Worm (Caenorhabditis elegans) whole organism, late embryonic: ENCODE results near the gene T05A7.3.

ENCODE experiments used
- C08G9.2 ChIP-seq: sonication (generic microtip); optimal IDR thresholded peaks from 2 replicates; lab custom pipeline; 2016; ENCODE audit warnings: mild to moderate bottlenecking, missing genetic modification characterization, moderate library complexity, missing compliant biosample characterization
- C38D4.7 ChIP-seq: fragments of 200-800 bp; sonication (Bioruptor generic); optimal IDR thresholded peaks from 2 replicates; lab custom pipeline; 2018; ENCODE audit warnings: mild to moderate bottlenecking, missing genetic modification characterization, moderate library complexity, missing compliant biosample characterization
- F13H6.1 ChIP-seq: sonication (generic microtip); optimal IDR thresholded peaks from 2 replicates; lab custom pipeline; 2016; ENCODE audit warnings: missing genetic modification characterization, missing compliant biosample characterization
- K09A11.1 ChIP-seq: sonication (generic microtip); optimal IDR thresholded peaks from 2 replicates; lab custom pipeline; 2017; ENCODE audit warnings: antibody characterized with exemption, mild to moderate bottlenecking, missing genetic modification characterization, missing compliant biosample characterization; ENCODE audit not compliant: insufficient read depth
- T23F11.4 ChIP-seq: fragments of 200-800 bp; sonication (Bioruptor generic); optimal IDR thresholded peaks from 2 replicates; lab custom pipeline; 2018; ENCODE audit warnings: mild to moderate bottlenecking, missing genetic modification characterization, missing compliant biosample characterization
- Y22D7AL.16 ChIP-seq: sonication (generic microtip); optimal IDR thresholded peaks from 2 replicates; lab custom pipeline; 2016; ENCODE audit warnings: missing genetic modification characterization, missing compliant biosample characterization
- ceh-14 ChIP-seq: sonication (generic microtip); optimal IDR thresholded peaks from 2 replicates; lab custom pipeline; 2016; ENCODE audit warnings: missing genotype, missing genetic modification characterization, missing compliant biosample characterization
- ceh-18 ChIP-seq: sonication (generic microtip); optimal IDR thresholded peaks from 2 replicates; lab custom pipeline; 2016; ENCODE audit warnings: missing genetic modification characterization, missing compliant biosample characterization
- ceh-19 ChIP-seq: fragments of 200-800 bp; sonication (Bioruptor generic); optimal IDR thresholded peaks from 2 replicates; lab custom pipeline; 2018; ENCODE audit warnings: mild to moderate bottlenecking, missing genetic modification characterization, missing compliant biosample characterization
- ceh-2 ChIP-seq: sonication (generic microtip); optimal IDR thresholded peaks from 2 replicates; lab custom pipeline; 2016; ENCODE audit warnings: missing genotype, missing genetic modification characterization, missing compliant biosample characterization
- ceh-31 ChIP-seq: sonication (generic microtip); optimal IDR thresholded peaks from 2 replicates; lab custom pipeline; 2016; ENCODE audit warnings: missing genetic modification characterization, missing compliant biosample characterization
- ceh-34 ChIP-seq: sonication (generic microtip); optimal IDR thresholded peaks from 2 replicates; lab custom pipeline; 2016; ENCODE audit warnings: mild to moderate bottlenecking, missing genetic modification characterization, missing compliant biosample characterization
- ceh-48 ChIP-seq: sonication (generic microtip); optimal IDR thresholded peaks from 2 replicates; lab custom pipeline; 2016; ENCODE audit warnings: missing genetic modification characterization, inconsistent platforms, missing compliant biosample characterization
- ceh-6 ChIP-seq: fragments of 200-800 bp; sonication (Bioruptor generic); optimal IDR thresholded peaks from 2 replicates; lab custom pipeline; 2018; ENCODE audit warnings: mild to moderate bottlenecking, missing genetic modification characterization, missing compliant biosample characterization
- che-1 ChIP-seq: sonication (generic microtip); optimal IDR thresholded peaks from 2 replicates; lab custom pipeline; 2016; ENCODE audit warnings: mild to moderate bottlenecking, missing genetic modification characterization, missing compliant biosample characterization
- dmd-4 ChIP-seq: sonication (generic microtip); optimal IDR thresholded peaks from 2 replicates; lab custom pipeline; 2016; ENCODE audit warnings: borderline replicate concordance, missing genetic modification characterization, missing compliant biosample characterization
- ets-4 ChIP-seq: sonication (generic microtip); optimal IDR thresholded peaks from 2 replicates; lab custom pipeline; 2016; ENCODE audit warnings: missing genetic modification characterization, missing compliant biosample characterization
- eyg-1 ChIP-seq: sonication (generic microtip); optimal IDR thresholded peaks from 2 replicates; lab custom pipeline; 2016; ENCODE audit warnings: missing genotype, missing genetic modification characterization, missing compliant biosample characterization
- fax-1 ChIP-seq: sonication (generic microtip); optimal IDR thresholded peaks from 2 replicates; lab custom pipeline; 2016; ENCODE audit warnings: missing genotype, missing genetic modification characterization, missing compliant biosample characterization
- fkh-6 ChIP-seq: sonication (generic microtip); optimal IDR thresholded peaks from 2 replicates; lab custom pipeline; 2016; ENCODE audit warnings: missing genetic modification characterization, missing compliant biosample characterization
- gmeb-2 ChIP-seq: sonication (generic microtip); optimal IDR thresholded peaks from 2 replicates; lab custom pipeline; 2016; ENCODE audit warnings: missing genetic modification characterization, inconsistent platforms, missing compliant biosample characterization
- hlh-8 ChIP-seq: sonication (generic microtip); optimal IDR thresholded peaks from 2 replicates; lab custom pipeline; 2016; ENCODE audit warnings: missing genotype, missing genetic modification characterization, missing compliant biosample characterization
- lim-6 ChIP-seq: sonication (generic microtip); optimal IDR thresholded peaks from 2 replicates; lab custom pipeline; 2016; ENCODE audit warnings: missing genetic modification characterization, missing compliant biosample characterization
- lin-11 ChIP-seq: fragments of 200-800 bp; sonication (Bioruptor generic); optimal IDR thresholded peaks from 2 replicates; lab custom pipeline; 2018; ENCODE audit warnings: mild to moderate bottlenecking, missing genetic modification characterization, missing compliant biosample characterization
- nfya-1 ChIP-seq: sonication (generic microtip); optimal IDR thresholded peaks from 2 replicates; lab custom pipeline; 2017; ENCODE audit warnings: missing genetic modification characterization, mild to moderate bottlenecking, missing compliant biosample characterization, antibody characterized with exemption, moderate library complexity
- pat-9 ChIP-seq: fragments of 200-800 bp; sonication (Bioruptor generic); optimal IDR thresholded peaks from 2 replicates; lab custom pipeline; 2018; ENCODE audit warnings: mild to moderate bottlenecking, missing genetic modification characterization, moderate library complexity, missing compliant biosample characterization
- pax-1 ChIP-seq: fragments of 150-350 bp; optimal IDR thresholded peaks from 2 replicates; lab custom pipeline; 2014; ENCODE audit warnings: missing biosample characterization, missing genetic modification characterization
- pha-2 ChIP-seq: sonication (generic microtip); optimal IDR thresholded peaks from 2 replicates; lab custom pipeline; 2017; ENCODE audit warnings: mild to moderate bottlenecking, missing genetic modification characterization, missing compliant biosample characterization
- pqm-1 ChIP-seq: sonication (generic microtip); optimal IDR thresholded peaks from 2 replicates; lab custom pipeline; 2016; ENCODE audit warnings: missing genetic modification characterization, missing compliant biosample characterization
- ref-2 ChIP-seq: sonication (generic microtip); optimal IDR thresholded peaks from 2 replicates; lab custom pipeline; 2016; ENCODE audit warnings: missing genetic modification characterization, missing compliant biosample characterization
- rnt-1 ChIP-seq: sonication (generic microtip); optimal IDR thresholded peaks from 2 replicates; lab custom pipeline; 2016; ENCODE audit warnings: missing genetic modification characterization, missing compliant biosample characterization
- sox-4 ChIP-seq: sonication (generic microtip); optimal IDR thresholded peaks from 2 replicates; lab custom pipeline; 2017; ENCODE audit warnings: mild to moderate bottlenecking, missing genetic modification characterization, inconsistent platforms, missing compliant biosample characterization
- tbx-2 ChIP-seq: sonication (generic microtip); optimal IDR thresholded peaks from 2 replicates; lab custom pipeline; 2016; ENCODE audit warnings: missing genetic modification characterization, missing compliant biosample characterization
- tbx-7 ChIP-seq: sonication (generic microtip); optimal IDR thresholded peaks from 2 replicates; lab custom pipeline; 2016; ENCODE audit warnings: missing genotype, missing genetic modification characterization, missing compliant biosample characterization
- ttx-3 ChIP-seq: sonication (generic microtip); optimal IDR thresholded peaks from 2 replicates; lab custom pipeline; 2016; ENCODE audit warnings: missing genetic modification reagents, missing genetic modification characterization, missing compliant biosample characterization
- unc-3 ChIP-seq, 2 experiments: fragments of 200-800 bp in 1 of 2; sonication (Bioruptor generic) in 1 of 2; sonication (generic microtip) in 1 of 2; conservative IDR thresholded peaks in 1 of 2; optimal IDR thresholded peaks in 1 of 2; 2 replicates each; pipeline versions ENCODE4 v1.3.6 to Lab custom; 2016 to 2022; ENCODE audit warnings: missing compliant biosample characterization in 2 of 2, missing genetic modification characterization in 2 of 2, missing genetic modification reagents in 1 of 2
- unc-42 ChIP-seq: sonication (generic microtip); optimal IDR thresholded peaks from 2 replicates; lab custom pipeline; 2016; ENCODE audit warnings: missing genotype, missing genetic modification characterization, missing compliant biosample characterization
- unc-86 ChIP-seq: sonication (generic microtip); optimal IDR thresholded peaks from 2 replicates; lab custom pipeline; 2016; ENCODE audit warnings: missing genetic modification characterization, missing compliant biosample characterization
- zip-5 ChIP-seq: sonication (generic microtip); optimal IDR thresholded peaks from 2 replicates; lab custom pipeline; 2016; ENCODE audit warnings: missing genetic modification characterization, missing compliant biosample characterization
- ztf-16 ChIP-seq: sonication (generic microtip); optimal IDR thresholded peaks from 2 replicates; lab custom pipeline; 2017; ENCODE audit warnings: missing genetic modification characterization, missing compliant biosample characterization

T05A7.3 gene

ce11 chrII:4701482-4702119 is 26.0 kb downstream of the T05A7.3 start, which contains the start of gene unc-85:
Gene unc-85, plus strand, starts transcription at chrII:4702069.
- TF ChIP-seq rnt-1 (tag; lab: Kevin White, UChicago) = peak; percentile 55
- TF ChIP-seq gmeb-2 (tag; lab: Kevin White, UChicago) = peak; percentile 59
- TF ChIP-seq ceh-19 (GFP tag; lab: Kevin White, UChicago) = peak; percentile 61
- peak; percentile 60 for TF ChIP-seq pqm-1
- TF ChIP-seq ref-2 (tag; lab: Kevin White, UChicago) = peak; percentile 85
- TF ChIP-seq T23F11.4 = peak; percentile 47
- TF ChIP-seq che-1 (tag; lab: Kevin White, UChicago) = peak; percentile 51
- peak; percentile 44 for TF ChIP-seq ceh-6 (GFP tag; lab: Kevin White, UChicago)
- peak; percentile 60 for TF ChIP-seq F13H6.1 (tag; lab: Kevin White, UChicago)
- TF ChIP-seq sox-4 (tag; lab: Kevin White, UChicago) = peak; percentile 63
- peak; percentile 41 for TF ChIP-seq fkh-6 (tag; lab: Kevin White, UChicago)
- TF ChIP-seq zip-5 (tag; lab: Kevin White, UChicago) = peak; percentile 56
- peak; percentile 60 for TF ChIP-seq ttx-3 (tag; lab: Kevin White, UChicago)
- peak; percentile 19 for TF ChIP-seq ets-4 (tag; lab: Kevin White, UChicago)
- peak; percentile 65 for TF ChIP-seq hlh-8 (tag; lab: Kevin White, UChicago)
- TF ChIP-seq C08G9.2 = peak; percentile 73
- TF ChIP-seq pat-9 (tag; lab: Kevin White, UChicago) = peak; percentile 33
- TF ChIP-seq unc-3 (GFP tag; conservative IDR thresholded peaks at IDR 0.05; lab: Robert Waterston, UW) = 0 out of 2 replicates have a peak, but pooled peaks have one; percentile 20
- TF ChIP-seq unc-3 (tag; optimal IDR thresholded peaks at IDR 0.05; lab: Kevin White, UChicago) = peak; percentile 73
- peak; percentile 77 for TF ChIP-seq unc-86 (tag; lab: Kevin White, UChicago)
- peak; percentile 35 for TF ChIP-seq lim-6 (tag; lab: Kevin White, UChicago)
- peak; percentile 91 for TF ChIP-seq ceh-14 (tag; lab: Kevin White, UChicago)
- peak; percentile 91 for TF ChIP-seq tbx-2 (tag; lab: Kevin White, UChicago)
- TF ChIP-seq C38D4.7 (GFP tag; lab: Kevin White, UChicago) = peak; percentile 3
- peak; percentile 41 for TF ChIP-seq tbx-7 (tag; lab: Kevin White, UChicago)
- TF ChIP-seq ceh-34 (tag; lab: Kevin White, UChicago) = peak; percentile 75
- peak; percentile 3 for TF ChIP-seq K09A11.1
- TF ChIP-seq fax-1 (tag; lab: Kevin White, UChicago) = peak; percentile 45
- TF ChIP-seq eyg-1 = peak; percentile 26
- TF ChIP-seq ztf-16 (tag; lab: Kevin White, UChicago) = peak; percentile 51
- peak; percentile 73 for TF ChIP-seq ceh-18 (tag; lab: Kevin White, UChicago)
- TF ChIP-seq nfya-1 (tag; lab: Kevin White, UChicago) = peak; percentile 78
- TF ChIP-seq pha-2 (tag; lab: Kevin White, UChicago) = peak; percentile 17
- peak; percentile 16 for TF ChIP-seq ceh-48 (tag; lab: Kevin White, UChicago)
- peak; percentile 70 for TF ChIP-seq unc-42 (tag; lab: Kevin White, UChicago)
- TF ChIP-seq ceh-31 (tag; lab: Kevin White, UChicago) = peak; percentile 86
- peak; percentile 66 for TF ChIP-seq ceh-2 (tag; lab: Kevin White, UChicago)
- peak; percentile 8 for TF ChIP-seq Y22D7AL.16 (tag; lab: Kevin White, UChicago)
- TF ChIP-seq dmd-4 (tag; lab: Kevin White, UChicago) = peak; percentile 64
- TF ChIP-seq lin-11 (tag; lab: Kevin White, UChicago) = peak; percentile 35

- TF ChIP-seq ceh-31 (tag; lab: Kevin White, UChicago) = no peak
- no peak for TF ChIP-seq fkh-6 (tag; lab: Kevin White, UChicago)
- TF ChIP-seq ttx-3 (tag; lab: Kevin White, UChicago) = no peak
- TF ChIP-seq tbx-2 (tag; lab: Kevin White, UChicago) = no peak
- TF ChIP-seq pax-1 = no peak
- TF ChIP-seq eyg-1 = no peak
Observed at ce11 chrII:4703011-4703410, 27.4 kb downstream of the T05A7.3 start.
